Worm (Caenorhabditis elegans) whole organism, mixed stage, embryonic: Measurements from ENCODE around the gene abu-1.

Experiments
- M03D4.4 ChIP-seq: sonication (generic microtip); optimal IDR thresholded peaks from 2 replicates; lab custom pipeline; 2017; ENCODE audit warnings: mild to moderate bottlenecking, missing genetic modification characterization, missing compliant biosample characterization
- bed-3 ChIP-seq: fragments of 200-800 bp; sonication (Bioruptor generic); optimal IDR thresholded peaks from 3 replicates; lab custom pipeline; 2018; ENCODE audit warnings: mild to moderate bottlenecking, missing genetic modification characterization, moderate library complexity, missing compliant biosample characterization
- blmp-1 ChIP-seq: fragments of 150-350 bp; optimal IDR thresholded peaks from 2 replicates; lab custom pipeline; 2014; ENCODE audit warnings: missing biosample characterization, missing genetic modification characterization
- ceh-39 ChIP-seq: fragments of 150-350 bp; optimal IDR thresholded peaks from 2 replicates; lab custom pipeline; 2014; ENCODE audit warnings: missing biosample characterization, missing genetic modification characterization
- ceh-43 ChIP-seq: fragments of 200-800 bp; sonication (Bioruptor generic); optimal IDR thresholded peaks from 2 replicates; lab custom pipeline; 2018; ENCODE audit warnings: mild to moderate bottlenecking, missing genetic modification characterization, moderate library complexity, missing compliant biosample characterization
- ceh-83 ChIP-seq: fragments of 200-800 bp; sonication (Bioruptor generic); optimal IDR thresholded peaks from 2 replicates; lab custom pipeline; 2018; ENCODE audit warnings: mild to moderate bottlenecking, missing genetic modification characterization, missing compliant biosample characterization
- ces-1 ChIP-seq: fragments of 150-350 bp; optimal IDR thresholded peaks from 2 replicates; lab custom pipeline; 2014; ENCODE audit warnings: missing biosample characterization, missing genetic modification reagents, missing genetic modification characterization
- cnd-1 ChIP-seq: fragments of 200-800 bp; sonication (Bioruptor generic); optimal IDR thresholded peaks from 2 replicates; lab custom pipeline; 2018; ENCODE audit warnings: mild to moderate bottlenecking, missing genetic modification characterization, missing compliant biosample characterization
- drap-1 ChIP-seq: fragments of 200-800 bp; sonication (Bioruptor generic); optimal IDR thresholded peaks from 3 replicates; lab custom pipeline; 2018; ENCODE audit warnings: mild to moderate bottlenecking, missing genetic modification characterization, missing compliant biosample characterization
- elt-1 ChIP-seq: sonication (generic microtip); optimal IDR thresholded peaks from 2 replicates; lab custom pipeline; 2017; ENCODE audit warnings: missing genetic modification characterization, mild to moderate bottlenecking, missing compliant biosample characterization, antibody characterized with exemption, moderate library complexity, borderline replicate concordance; ENCODE audit not compliant: insufficient read depth
- elt-3 ChIP-seq: fragments of 150-350 bp; optimal IDR thresholded peaks from 2 replicates; lab custom pipeline; 2014; ENCODE audit warnings: missing biosample characterization, missing genetic modification characterization
- flh-1 ChIP-seq: fragments of 200-800 bp; sonication (Bioruptor generic); optimal IDR thresholded peaks from 2 replicates; lab custom pipeline; 2018; ENCODE audit warnings: mild to moderate bottlenecking, missing genetic modification characterization, moderate library complexity, missing compliant biosample characterization
- ham-2 ChIP-seq: fragments of 200-800 bp; sonication (Bioruptor generic); optimal IDR thresholded peaks from 2 replicates; lab custom pipeline; 2018; ENCODE audit warnings: mild to moderate bottlenecking, missing genetic modification characterization, missing compliant biosample characterization
- hlh-1 ChIP-seq: fragments of 150-350 bp; optimal IDR thresholded peaks from 2 replicates; lab custom pipeline; 2014; ENCODE audit warnings: missing biosample characterization, missing genetic modification reagents, missing genetic modification characterization
- lin-13 ChIP-seq: fragments of 150-350 bp; optimal IDR thresholded peaks from 2 replicates; lab custom pipeline; 2014; ENCODE audit warnings: missing biosample characterization, missing genetic modification characterization
- lin-32 ChIP-seq: fragments of 200-800 bp; sonication (Bioruptor generic); optimal IDR thresholded peaks from 2 replicates; lab custom pipeline; 2018; ENCODE audit warnings: mild to moderate bottlenecking, missing genetic modification characterization, missing compliant biosample characterization
- lsy-2 ChIP-seq: fragments of 150-350 bp; optimal IDR thresholded peaks from 2 replicates; lab custom pipeline; 2014; ENCODE audit warnings: missing biosample characterization, missing genetic modification characterization
- mab-5 ChIP-seq: fragments of 150-350 bp; optimal IDR thresholded peaks from 2 replicates; lab custom pipeline; 2014; ENCODE audit warnings: missing biosample characterization, missing genetic modification characterization
- mep-1 ChIP-seq: fragments of 150-350 bp; optimal IDR thresholded peaks from 2 replicates; lab custom pipeline; 2017; ENCODE audit warnings: missing biosample characterization, missing genetic modification reagents, missing genetic modification characterization, inconsistent platforms
- mls-2 ChIP-seq: sonication (generic microtip); optimal IDR thresholded peaks from 2 replicates; lab custom pipeline; 2016; ENCODE audit warnings: mild to moderate bottlenecking, missing genetic modification characterization, moderate library complexity, missing compliant biosample characterization
- nhr-12 ChIP-seq: fragments of 150-350 bp; optimal IDR thresholded peaks from 2 replicates; lab custom pipeline; 2014; ENCODE audit warnings: missing biosample characterization, missing genetic modification characterization
- nhr-2 ChIP-seq: fragments of 150-350 bp; optimal IDR thresholded peaks from 2 replicates; lab custom pipeline; 2014; ENCODE audit warnings: missing biosample characterization, missing genetic modification characterization
- nhr-237 ChIP-seq: fragments of 150-350 bp; optimal IDR thresholded peaks from 2 replicates; lab custom pipeline; 2014; ENCODE audit warnings: missing biosample characterization, missing genetic modification characterization
- nhr-28 ChIP-seq: fragments of 150-350 bp; optimal IDR thresholded peaks from 2 replicates; lab custom pipeline; 2014; ENCODE audit warnings: missing biosample characterization, missing genetic modification characterization
- nhr-76 ChIP-seq: sonication (generic microtip); optimal IDR thresholded peaks from 2 replicates; lab custom pipeline; 2017; ENCODE audit warnings: missing biosample characterization, missing genetic modification characterization
- pha-4 ChIP-seq: fragments of 150-350 bp; optimal IDR thresholded peaks from 2 replicates; lab custom pipeline; 2018; ENCODE audit warnings: missing biosample characterization, missing genetic modification reagents, missing genetic modification characterization
- sem-2 ChIP-seq: fragments of 200-800 bp; sonication (Bioruptor generic); optimal IDR thresholded peaks from 2 replicates; lab custom pipeline; 2018; ENCODE audit warnings: mild to moderate bottlenecking, missing genetic modification characterization, missing compliant biosample characterization
- snpc-4 ChIP-seq: fragments of 150-350 bp; optimal IDR thresholded peaks from 2 replicates; lab custom pipeline; 2014; ENCODE audit warnings: missing biosample characterization, missing genetic modification characterization
- sptf-1 ChIP-seq: sonication (generic microtip); optimal IDR thresholded peaks from 2 replicates; lab custom pipeline; 2017; ENCODE audit warnings: mild to moderate bottlenecking, missing genetic modification characterization, moderate library complexity, missing compliant biosample characterization
- tbx-8 ChIP-seq: fragments of 200-800 bp; sonication (Bioruptor generic); optimal IDR thresholded peaks from 2 replicates; lab custom pipeline; 2018; ENCODE audit warnings: mild to moderate bottlenecking, missing genetic modification characterization, moderate library complexity, missing compliant biosample characterization
- unc-120 ChIP-seq: sonication (generic microtip); optimal IDR thresholded peaks from 2 replicates; lab custom pipeline; 2017; ENCODE audit warnings: missing genetic modification characterization, missing compliant biosample characterization; ENCODE audit not compliant: poor library complexity, severe bottlenecking
- unc-39 ChIP-seq: fragments of 150-350 bp; optimal IDR thresholded peaks from 2 replicates; lab custom pipeline; 2014; ENCODE audit warnings: missing biosample characterization, missing genetic modification characterization
- unc-62 ChIP-seq: fragments of 150-350 bp; optimal IDR thresholded peaks from 2 replicates; lab custom pipeline; 2014; ENCODE audit warnings: missing biosample characterization, missing genetic modification reagents, missing genetic modification characterization
- zip-8 ChIP-seq: fragments of 150-350 bp; optimal IDR thresholded peaks from 2 replicates; lab custom pipeline; 2014; ENCODE audit warnings: missing biosample characterization, missing genetic modification characterization
- ztf-11 ChIP-seq: fragments of 150-350 bp; optimal IDR thresholded peaks from 2 replicates; lab custom pipeline; 2014; ENCODE audit warnings: missing biosample characterization, missing genetic modification characterization

abu-1 gene

DNA sequence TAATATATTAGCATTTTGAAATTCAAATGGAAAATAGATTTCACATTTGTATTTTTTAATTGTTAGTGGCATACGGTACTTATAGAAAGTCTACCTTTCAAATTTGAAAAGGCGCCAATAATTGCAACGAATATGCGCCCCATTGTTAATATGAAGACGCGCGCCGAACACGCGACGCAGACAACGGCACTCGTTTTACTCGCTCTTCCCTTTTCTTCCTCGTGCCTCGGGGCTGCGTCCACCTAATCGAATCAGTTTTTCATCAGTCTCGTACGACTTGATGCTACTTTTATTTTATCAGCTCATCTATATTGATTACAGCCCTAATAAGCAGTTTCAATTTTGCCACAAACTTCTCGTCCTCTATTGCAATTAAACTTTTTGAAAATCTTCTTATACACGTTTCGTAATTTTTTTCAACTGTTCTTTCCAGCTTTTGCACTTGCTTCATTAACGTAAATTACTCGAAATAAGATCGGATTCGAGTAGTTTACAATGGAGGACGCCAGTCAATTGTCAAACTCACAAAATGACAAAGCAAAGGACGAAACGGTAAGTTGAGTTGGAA lies 19.7 kb downstream of the abu-1 start, which contains the start of gene cash-1:
cash-1 (plus strand) TSS at position 432 of the 568 bp plus-strand sequence.
- TF ChIP-seq bed-3 (GFP tag; lab: Kevin White, UChicago): no peak
- no peak for TF ChIP-seq tbx-8 (GFP tag; lab: Kevin White, UChicago)
- TF ChIP-seq hlh-1 (tag; lab: Kevin White, UChicago): peak; percentile 10
- no peak for TF ChIP-seq ceh-83 (GFP tag; lab: Kevin White, UChicago)
- TF ChIP-seq unc-120: no peak
- no peak for TF ChIP-seq nhr-28
- no peak for TF ChIP-seq unc-39
- no peak for TF ChIP-seq mls-2 (tag; lab: Kevin White, UChicago)
- no peak for TF ChIP-seq elt-1 (tag; lab: Kevin White, UChicago)
- no peak for TF ChIP-seq ham-2
- TF ChIP-seq lsy-2: peak; percentile 68
- no peak for TF ChIP-seq nhr-2 (tag; lab: Kevin White, UChicago)
- no peak for TF ChIP-seq M03D4.4 (tag; lab: Kevin White, UChicago)
- no peak for TF ChIP-seq flh-1 (GFP tag; lab: Kevin White, UChicago)
- no peak for TF ChIP-seq snpc-4
- peak; percentile 32 for TF ChIP-seq nhr-237 (tag; lab: Kevin White, UChicago)
- no peak for TF ChIP-seq sem-2 (GFP tag; lab: Kevin White, UChicago)
- no peak for TF ChIP-seq sptf-1 (tag; lab: Kevin White, UChicago)
- TF ChIP-seq mep-1 (tag; lab: Kevin White, UChicago): peak; percentile 54
- no peak for TF ChIP-seq elt-3 (tag; lab: Kevin White, UChicago)
- no peak for TF ChIP-seq drap-1 (GFP tag; lab: Kevin White, UChicago)
- TF ChIP-seq unc-62 (GFP tag; lab: Kevin White, UChicago): no peak
- peak; percentile 89 for TF ChIP-seq ces-1
- peak; percentile 23 for TF ChIP-seq lin-13
- no peak for TF ChIP-seq ztf-11 (tag; lab: Kevin White, UChicago)
- TF ChIP-seq cnd-1: no peak
- no peak for TF ChIP-seq nhr-12
- no peak for TF ChIP-seq nhr-76
- TF ChIP-seq mab-5: no peak
- peak; percentile 18 for TF ChIP-seq pha-4 (tag; lab: Kevin White, UChicago)
- no peak for TF ChIP-seq ceh-43 (GFP tag; lab: Kevin White, UChicago)
- no peak for TF ChIP-seq zip-8 (tag; lab: Kevin White, UChicago)
- no peak for TF ChIP-seq blmp-1
- TF ChIP-seq lin-32 (GFP tag; lab: Kevin White, UChicago): no peak
- TF ChIP-seq ceh-39 (tag; lab: Kevin White, UChicago): peak; percentile 18
- TF ChIP-seq, all 35 proteins: peak for 8

DNA sequence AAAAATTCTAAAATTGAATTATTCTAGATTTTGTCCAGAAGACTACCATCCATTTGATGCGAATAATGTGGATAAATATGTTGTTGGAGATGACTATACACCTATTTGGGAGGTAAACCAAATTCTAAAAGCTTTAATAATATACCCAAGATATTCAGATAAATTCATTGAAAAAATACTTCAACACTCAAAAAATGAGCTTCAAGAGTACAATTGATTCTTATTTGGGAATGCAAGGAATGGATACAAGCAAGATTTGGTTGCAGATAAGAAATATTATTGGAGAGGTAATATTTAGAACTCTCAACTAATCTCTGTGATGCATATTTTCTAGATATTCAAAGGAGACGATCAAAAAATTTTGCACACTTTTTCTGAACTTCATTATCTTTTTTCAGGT lies 21.4 kb downstream of the abu-1 start:
- no peak for TF ChIP-seq unc-39
- TF ChIP-seq ceh-43 (GFP tag; lab: Kevin White, UChicago): no peak
- TF ChIP-seq ceh-39 (tag; lab: Kevin White, UChicago): no peak
- no peak for TF ChIP-seq lin-13
- no peak for TF ChIP-seq flh-1 (GFP tag; lab: Kevin White, UChicago)
- no peak for TF ChIP-seq snpc-4
- TF ChIP-seq mls-2 (tag; lab: Kevin White, UChicago): no peak
- TF ChIP-seq pha-4 (tag; lab: Kevin White, UChicago): no peak
- no peak for TF ChIP-seq blmp-1
- TF ChIP-seq sptf-1 (tag; lab: Kevin White, UChicago): no peak
- TF ChIP-seq lin-32 (GFP tag; lab: Kevin White, UChicago): no peak
- no peak for TF ChIP-seq cnd-1

DNA sequence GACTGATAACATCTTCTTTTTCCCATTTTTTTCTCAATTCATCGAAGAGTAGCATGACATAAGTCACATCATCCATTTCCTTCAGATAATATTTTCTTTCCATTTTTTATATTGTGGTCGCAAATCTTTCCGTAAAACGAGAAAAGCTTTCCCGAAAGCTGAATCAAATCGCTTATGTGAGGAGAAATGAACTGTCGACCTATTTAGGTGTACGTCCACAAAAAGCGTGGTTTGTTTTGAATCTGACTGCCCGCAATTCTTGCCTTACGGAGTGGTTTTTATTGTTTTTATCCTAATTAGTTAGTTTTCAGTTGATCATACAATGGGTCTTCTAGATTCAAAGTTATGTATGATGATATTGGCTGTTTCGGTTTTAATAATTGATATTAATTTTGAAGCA lies 23.4 kb downstream of the abu-1 start, which contains the start of gene ttll-15:
ttll-15 (plus strand) TSS at position 301 of the 400 bp plus-strand sequence.
- TF ChIP-seq bed-3 (GFP tag; lab: Kevin White, UChicago) (no peak), elt-3 (tag; lab: Kevin White, UChicago) (no peak), mls-2 (tag; lab: Kevin White, UChicago) (no peak), sptf-1 (tag; lab: Kevin White, UChicago) (no peak), M03D4.4 (tag; lab: Kevin White, UChicago) (no peak), nhr-237 (tag; lab: Kevin White, UChicago) (no peak), unc-39 (no peak), mep-1 (tag; lab: Kevin White, UChicago) (no peak), nhr-28 (no peak), lin-13 (no peak), sem-2 (GFP tag; lab: Kevin White, UChicago) (no peak), ceh-39 (tag; lab: Kevin White, UChicago) (no peak)
